Fruit fly (Drosophila melanogaster) whole organism, adult: ENCODE results near the gene CG11658.

ENCODE experiments used
- CG11617 ChIP-seq: fragments of 200-800 bp; sonication (Bioruptor generic); optimal IDR thresholded peaks from 2 replicates; lab custom pipeline; 2017; ENCODE audit warnings: mild to moderate bottlenecking, missing biosample characterization, missing genetic modification reagents, missing genetic modification characterization
- CG12768 ChIP-seq: fragments of 200-800 bp; sonication (Bioruptor generic); optimal IDR thresholded peaks from 2 replicates; lab custom pipeline; 2017; ENCODE audit warnings: missing biosample characterization, missing genetic modification characterization, mild to moderate bottlenecking, moderate library complexity, missing genetic modification reagents
- CG14711 ChIP-seq: fragments of 200-800 bp; sonication (Bioruptor generic); optimal IDR thresholded peaks from 2 replicates; lab custom pipeline; 2018; ENCODE audit warnings: missing biosample characterization, mild to moderate bottlenecking, missing genetic modification characterization, moderate library complexity
- CG1620 ChIP-seq: fragments of 200-800 bp; sonication (Bioruptor generic); optimal IDR thresholded peaks from 2 replicates; lab custom pipeline; 2016; ENCODE audit warnings: missing biosample characterization, missing genetic modification characterization
- CG33017 ChIP-seq: fragments of 200-800 bp; sonication (Bioruptor generic); optimal IDR thresholded peaks from 2 replicates; lab custom pipeline; 2018; ENCODE audit warnings: missing biosample characterization, mild to moderate bottlenecking, missing genetic modification characterization, moderate library complexity
- CG5204 ChIP-seq: fragments of 200-800 bp; sonication (Bioruptor generic); optimal IDR thresholded peaks from 2 replicates; lab custom pipeline; 2016; ENCODE audit warnings: missing biosample characterization, missing genetic modification characterization
- CG7045 ChIP-seq: fragments of 200-800 bp; sonication (Bioruptor generic); optimal IDR thresholded peaks from 2 replicates; lab custom pipeline; 2017; ENCODE audit warnings: missing biosample characterization, mild to moderate bottlenecking, missing genetic modification characterization
- CG7101 ChIP-seq: fragments of 200-800 bp; sonication (Bioruptor generic); optimal IDR thresholded peaks from 2 replicates; lab custom pipeline; 2018; ENCODE audit warnings: missing biosample characterization, mild to moderate bottlenecking, missing genetic modification characterization, moderate library complexity
- Clk ChIP-seq: fragments of 200-800 bp; sonication (Bioruptor generic); optimal IDR thresholded peaks from 2 replicates; lab custom pipeline; 2017; ENCODE audit warnings: missing biosample characterization, missing genetic modification characterization
- Crg-1 ChIP-seq: fragments of 200-800 bp; sonication (Bioruptor generic); optimal IDR thresholded peaks from 2 replicates; lab custom pipeline; 2016; ENCODE audit warnings: missing biosample characterization, missing genetic modification characterization
- Hr96 ChIP-seq: fragments of 200-800 bp; sonication (Bioruptor generic); optimal IDR thresholded peaks from 2 replicates; lab custom pipeline; 2016; ENCODE audit warnings: missing biosample characterization, missing genetic modification characterization
- Mnt ChIP-seq: fragments of 200-800 bp; sonication (Bioruptor generic); optimal IDR thresholded peaks from 2 replicates; lab custom pipeline; 2016; ENCODE audit warnings: missing biosample characterization, mild to moderate bottlenecking, missing genetic modification characterization
- bab1 ChIP-seq: fragments of 200-800 bp; sonication (Bioruptor generic); optimal IDR thresholded peaks from 3 replicates; lab custom pipeline; 2019; ENCODE audit warnings: missing biosample characterization, mild to moderate bottlenecking, missing genetic modification characterization, moderate library complexity
- cic ChIP-seq: fragments of 200-800 bp; sonication (Bioruptor generic); optimal IDR thresholded peaks from 2 replicates; lab custom pipeline; 2017; ENCODE audit warnings: missing biosample characterization, mild to moderate bottlenecking, missing genetic modification characterization, moderate library complexity
- cnc ChIP-seq, 2 experiments: fragments of >200 bp; optimal IDR thresholded peaks; 2 replicates each; lab custom pipeline; 2017
- kay ChIP-seq: fragments of 200-800 bp; sonication (Bioruptor generic); peaks from one replicate; lab custom pipeline; 2016; ENCODE audit warnings: missing biosample characterization, missing genetic modification characterization, borderline replicate concordance
- ovo ChIP-seq: fragments of 200-800 bp; sonication (Bioruptor generic); optimal IDR thresholded peaks from 2 replicates; lab custom pipeline; 2016; ENCODE audit warnings: missing biosample characterization, missing genetic modification characterization
- pad ChIP-seq: fragments of 200-800 bp; sonication (Bioruptor generic); optimal IDR thresholded peaks from 3 replicates; lab custom pipeline; 2017; ENCODE audit warnings: missing biosample characterization, missing genetic modification characterization, mild to moderate bottlenecking, moderate library complexity, missing genetic modification reagents
- tj ChIP-seq: fragments of 200-800 bp; sonication (Bioruptor generic); optimal IDR thresholded peaks from 3 replicates; lab custom pipeline; 2017; ENCODE audit warnings: missing biosample characterization, mild to moderate bottlenecking, missing genetic modification characterization, moderate library complexity
- toe ChIP-seq: fragments of 200-800 bp; sonication (Bioruptor generic); optimal IDR thresholded peaks from 2 replicates; lab custom pipeline; 2016; ENCODE audit warnings: missing biosample characterization, missing genetic modification characterization

CG11658 gene

DNA sequence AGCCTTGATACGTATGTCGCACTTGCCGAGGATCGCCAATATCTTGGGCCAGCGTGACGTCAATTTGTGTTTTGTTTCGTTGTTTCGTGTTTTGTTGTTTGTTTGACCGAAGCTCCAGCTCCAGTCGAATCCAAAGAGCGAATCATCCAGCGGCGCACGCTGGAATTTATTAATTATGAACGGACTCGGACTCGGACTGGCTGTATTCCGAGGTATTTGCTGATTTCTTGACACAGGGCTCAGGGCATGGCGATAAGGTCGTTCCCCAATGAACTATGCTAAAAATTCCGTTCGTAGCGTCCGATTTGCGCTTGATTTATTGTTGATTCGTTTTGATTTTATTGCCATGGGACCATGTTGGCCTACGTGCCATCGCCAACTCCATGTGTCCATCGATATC is 8.5 kb upstream of the CG11658 start:
- TF ChIP-seq Hr96 (GFP tag; lab: Kevin White, UChicago) = no peak
- no peak for TF ChIP-seq CG1620 (GFP tag; lab: Kevin White, UChicago)
- no peak for TF ChIP-seq CG7045 (GFP tag; lab: Kevin White, UChicago)
- TF ChIP-seq pad = no peak
- no peak for TF ChIP-seq CG33017 (tag; lab: Kevin White, UChicago)
- no peak for TF ChIP-seq Mnt (GFP tag; lab: Kevin White, UChicago)
- no peak for TF ChIP-seq cic (GFP tag; lab: Kevin White, UChicago)
- TF ChIP-seq kay = no peak
- no peak for TF ChIP-seq CG12768 (GFP tag; lab: Kevin White, UChicago)
- TF ChIP-seq Clk (GFP tag; lab: Kevin White, UChicago) = no peak
- no peak for TF ChIP-seq cnc (optimal IDR thresholded peaks at IDR 0.05; lab: Kevin White, UChicago)
- TF ChIP-seq Crg-1 (GFP tag; lab: Kevin White, UChicago) = no peak
- TF ChIP-seq CG14711 = no peak
- no peak for TF ChIP-seq CG11617
- TF ChIP-seq CG7101 (tag; lab: Kevin White, UChicago) = no peak
- no peak for TF ChIP-seq bab1 (GFP tag; lab: Kevin White, UChicago)
- no peak for TF ChIP-seq toe

DNA sequence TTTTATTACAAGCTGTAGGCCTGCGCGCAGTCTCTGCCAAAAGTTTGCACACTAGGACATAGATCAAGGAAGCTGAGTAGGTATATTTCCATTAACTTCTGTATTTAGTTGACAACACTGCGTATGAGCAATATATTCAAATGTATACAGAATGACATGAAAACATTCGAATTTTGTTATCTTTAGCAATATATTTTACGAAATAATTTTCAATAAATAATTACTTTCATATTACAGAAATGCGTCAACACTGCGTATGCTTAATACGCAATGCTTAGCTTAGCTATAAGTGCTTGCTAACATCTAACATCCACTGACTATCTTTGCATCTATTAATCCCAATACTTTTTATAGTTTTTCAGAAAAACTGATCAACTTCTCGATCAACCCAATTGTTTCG is 8.0 kb upstream of the CG11658 start:
- TF ChIP-seq CG14711 (no peak), bab1 (GFP tag; lab: Kevin White, UChicago) (no peak), Hr96 (GFP tag; lab: Kevin White, UChicago) (no peak)

DNA sequence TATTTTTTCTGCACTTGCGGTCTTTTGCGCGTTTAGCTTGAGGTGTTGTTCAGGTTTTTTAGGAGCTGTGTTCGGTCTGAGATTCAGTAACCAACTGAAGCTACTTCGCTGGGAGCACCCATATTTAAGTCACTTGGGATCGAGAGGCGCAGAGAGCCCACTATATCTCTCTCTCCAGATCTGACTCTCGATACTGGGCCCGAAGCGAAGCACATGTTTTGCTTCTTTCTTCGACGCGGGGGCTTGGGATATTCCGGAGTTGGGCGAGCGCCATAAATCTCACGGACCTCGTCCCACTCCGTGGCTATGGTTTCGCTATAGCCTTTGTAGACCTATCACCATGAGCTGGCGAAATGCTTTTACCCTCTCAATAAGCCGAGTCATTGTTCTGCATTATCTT is 6.8 kb upstream of the CG11658 start, which contains the start of gene CG14132:
Gene CG14132, minus strand, starts transcription at position 99 of the 400 bp plus-strand sequence.
- TF ChIP-seq CG11617 = no peak
- TF ChIP-seq CG12768 (GFP tag; lab: Kevin White, UChicago) = no peak
- no peak for TF ChIP-seq CG5204 (GFP tag; lab: Kevin White, UChicago)
- TF ChIP-seq Crg-1 (GFP tag; lab: Kevin White, UChicago) = no peak
- TF ChIP-seq CG1620 (GFP tag; lab: Kevin White, UChicago) = no peak
- TF ChIP-seq bab1 (GFP tag; lab: Kevin White, UChicago) = no peak
- TF ChIP-seq pad = no peak
- TF ChIP-seq tj (GFP tag; lab: Kevin White, UChicago) = no peak
- TF ChIP-seq Clk (GFP tag; lab: Kevin White, UChicago) = no peak
- no peak for TF ChIP-seq cic (GFP tag; lab: Kevin White, UChicago)
- no peak for TF ChIP-seq Hr96 (GFP tag; lab: Kevin White, UChicago)
- TF ChIP-seq kay = no peak
- TF ChIP-seq CG33017 (tag; lab: Kevin White, UChicago) = no peak
- TF ChIP-seq CG7101 (tag; lab: Kevin White, UChicago) = no peak
- no peak for TF ChIP-seq cnc (optimal IDR thresholded peaks at IDR 0.05; lab: Kevin White, UChicago)

DNA sequence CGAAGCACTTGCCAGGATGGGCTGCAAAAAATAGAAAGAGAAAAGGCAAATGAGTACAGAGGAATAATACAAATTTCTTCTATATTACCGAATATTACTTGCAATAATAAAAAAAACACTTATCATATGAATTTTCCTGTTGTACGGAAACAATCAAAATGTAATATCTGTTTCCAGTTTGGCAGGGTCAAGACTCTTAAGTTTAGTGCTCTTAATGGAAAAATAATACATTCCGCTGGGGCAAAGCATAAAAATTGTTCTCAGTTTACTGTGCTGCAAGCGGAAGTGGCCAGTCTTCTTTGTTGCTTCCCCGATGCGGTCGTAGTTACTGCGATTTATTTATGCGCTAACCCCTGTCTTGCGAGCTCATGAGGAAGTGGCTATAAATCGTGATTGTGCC is 4.5 kb upstream of the CG11658 start:
- no peak for TF ChIP-seq CG1620 (GFP tag; lab: Kevin White, UChicago)
- TF ChIP-seq kay = no peak
- TF ChIP-seq CG14711 = no peak
- no peak for TF ChIP-seq CG5204 (GFP tag; lab: Kevin White, UChicago)
- TF ChIP-seq CG7045 (GFP tag; lab: Kevin White, UChicago) = no peak
- no peak for TF ChIP-seq Clk (GFP tag; lab: Kevin White, UChicago)
- TF ChIP-seq toe = no peak

dm6 chr3L:11711789-11712188 is 3.4 kb upstream of the CG11658 start:
- TF ChIP-seq Crg-1 (GFP tag; lab: Kevin White, UChicago) = no peak
- no peak for TF ChIP-seq cnc (optimal IDR thresholded peaks at IDR 0.05; lab: Kevin White, UChicago)
- TF ChIP-seq Clk (GFP tag; lab: Kevin White, UChicago) = no peak
- TF ChIP-seq CG7101 (tag; lab: Kevin White, UChicago) = no peak
- TF ChIP-seq ovo (GFP tag; lab: Kevin White, UChicago) = no peak

dm6 chr3L:11711059-11711628 is 2.8 kb upstream of the CG11658 start, which contains the start of gene crim:
Gene crim, minus strand, starts transcription at chr3L:11711386.
- TF ChIP-seq Hr96 (GFP tag; lab: Kevin White, UChicago) (no peak), CG11617 (no peak), cnc (optimal IDR thresholded peaks at IDR 0.05; lab: Kevin White, UChicago) (no peak), Crg-1 (GFP tag; lab: Kevin White, UChicago) (peak; percentile 15), cic (GFP tag; lab: Kevin White, UChicago) (peak; percentile 52), bab1 (GFP tag; lab: Kevin White, UChicago) (peak; percentile 60), CG7045 (GFP tag; lab: Kevin White, UChicago) (no peak), Mnt (GFP tag; lab: Kevin White, UChicago) (peak; percentile 37), toe (no peak), CG33017 (tag; lab: Kevin White, UChicago) (no peak), pad (peak; percentile 18), CG7101 (tag; lab: Kevin White, UChicago) (peak; percentile 18), CG1620 (GFP tag; lab: Kevin White, UChicago) (no peak), Clk (GFP tag; lab: Kevin White, UChicago) (no peak), CG5204 (GFP tag; lab: Kevin White, UChicago) (no peak), kay (no peak), ovo (GFP tag; lab: Kevin White, UChicago) (no peak), CG14711 (no peak)
